Worm (Caenorhabditis elegans) whole organism, L3 larva: ENCODE measurements around the gene bas-1.

Experiments used
- elt-1 ChIP-seq: fragments of 150-350 bp; optimal IDR thresholded peaks from 2 replicates; lab custom pipeline; 2014; ENCODE audit warnings: missing biosample characterization, missing genetic modification characterization
- snpc-4 ChIP-seq: fragments of 150-350 bp; optimal IDR thresholded peaks from 2 replicates; lab custom pipeline; 2014; ENCODE audit warnings: missing biosample characterization, missing genetic modification characterization
- ztf-11 ChIP-seq: fragments of 150-350 bp; optimal IDR thresholded peaks from 2 replicates; lab custom pipeline; 2014; ENCODE audit warnings: missing biosample characterization, missing genetic modification characterization

DNA sequence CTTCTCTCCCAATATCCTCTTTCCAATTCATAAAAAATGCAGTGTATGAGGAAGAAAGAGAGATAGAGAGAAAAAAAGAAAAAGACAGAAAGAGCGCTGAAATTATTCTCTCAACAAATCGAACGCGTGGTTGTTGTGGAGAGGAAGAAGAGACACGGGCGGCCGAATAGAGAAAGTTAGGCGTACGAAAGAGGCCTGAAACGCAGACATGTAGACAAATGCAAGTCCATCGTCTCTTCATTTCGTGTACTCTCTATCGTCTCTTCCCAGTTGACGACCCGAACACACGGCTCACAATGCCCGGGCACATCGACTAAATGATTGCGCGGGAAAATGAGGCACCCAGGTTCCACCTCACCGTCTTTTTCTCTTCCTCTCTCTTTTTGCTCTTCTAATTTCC lies 9.2 kb downstream of the bas-1 start:
- TF ChIP-seq snpc-4 (tag; lab: Kevin White, UChicago): peak; percentile 54
- no peak for TF ChIP-seq ztf-11 (tag; lab: Kevin White, UChicago)
- no peak for TF ChIP-seq elt-1 (tag; lab: Kevin White, UChicago)
